Worm (Caenorhabditis elegans): Measurements from ENCODE around the gene F49C5.9.

ce11 chrII:12539395-12539794, 5.0 kb downstream of the F49C5.9 start:
- TF ChIP-seq hmg-4 (GFP tag; optimal IDR thresholded peaks at IDR 0.05) (no peak), ama-1 (optimal IDR thresholded peaks at IDR 0.05) (no peak)
